Worm (Caenorhabditis elegans): Measurements from ENCODE around the gene knl-3.
A peak's percentile ranks its signal among the peaks of the same experiment; 100 is the strongest.

knl-3 gene

DNA sequence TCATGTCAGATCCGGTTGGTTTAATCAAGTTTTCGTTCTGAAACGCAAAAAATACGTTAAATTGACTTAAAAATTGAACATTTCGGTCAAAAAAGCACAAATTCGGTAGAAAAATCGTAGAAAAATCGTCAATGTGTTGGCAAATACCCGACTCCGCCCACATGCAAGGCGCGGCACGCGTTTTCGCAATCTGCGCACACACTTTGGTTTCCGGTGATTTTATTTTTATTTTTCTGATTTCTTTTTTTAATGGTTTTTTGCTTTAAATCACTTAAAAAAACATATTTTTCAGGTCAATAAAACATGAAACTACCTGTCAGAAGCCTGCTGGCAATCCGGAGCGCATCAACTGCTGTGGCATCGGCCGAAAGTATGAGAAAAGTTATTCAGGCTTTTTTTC, 47.7 kb upstream of the knl-3 start, which contains the start of the genes gly-7 and mrpl-39:
Gene gly-7, minus strand, starts transcription at position 37 of the 400 bp plus-strand sequence.
Gene mrpl-39, plus strand, starts transcription at position 293 of the 400 bp plus-strand sequence.
- TF ChIP-seq nhr-23 (tag; optimal IDR thresholded peaks at IDR 0.05), result no peak
- peak; percentile 45 for TF ChIP-seq nfya-1 (tag; optimal IDR thresholded peaks at IDR 0.05; ENCODE audit: insufficient read depth)
- TF ChIP-seq pha-4 (tag; optimal IDR thresholded peaks at IDR 0.05), result peak; percentile 44
- no peak for TF ChIP-seq jun-1 (tag; optimal IDR thresholded peaks at IDR 0.05)
- peak; percentile 3 for TF ChIP-seq fkh-10 (GFP tag; optimal IDR thresholded peaks at IDR 0.05)
- no peak for TF ChIP-seq nhr-76 (tag; optimal IDR thresholded peaks at IDR 0.05)
- no peak for TF ChIP-seq nhr-77 (tag; optimal IDR thresholded peaks at IDR 0.05)
- TF ChIP-seq eor-1 (tag; optimal IDR thresholded peaks at IDR 0.05), result no peak
- peak; percentile 14 for TF ChIP-seq elt-2 (tag; optimal IDR thresholded peaks at IDR 0.05)

DNA sequence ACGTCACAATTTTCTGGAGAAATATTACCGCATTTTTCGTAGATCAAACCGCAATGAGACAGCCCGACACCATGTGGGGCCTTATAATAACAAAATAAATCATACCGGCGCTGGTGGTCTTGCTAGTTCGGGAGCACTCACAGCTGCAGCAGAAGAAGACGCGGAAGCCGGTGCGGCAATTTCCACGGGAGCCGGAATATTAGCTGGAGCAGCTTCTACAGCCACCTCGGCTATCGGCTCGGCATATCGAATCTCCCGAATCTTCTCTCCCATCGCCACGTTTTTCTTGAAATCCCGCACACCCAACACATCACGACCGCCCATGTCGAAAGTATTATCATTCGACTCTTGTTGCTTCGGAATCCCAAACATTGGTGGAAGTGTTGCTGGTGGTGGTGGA, 44.5 kb upstream of the knl-3 start:
- TF ChIP-seq unc-39 (tag; optimal IDR thresholded peaks at IDR 0.05) (no peak), nhr-23 (tag; optimal IDR thresholded peaks at IDR 0.05) (no peak), aly-2 (tag; optimal IDR thresholded peaks at IDR 0.05) (no peak), snpc-4 (tag; optimal IDR thresholded peaks at IDR 0.05) (no peak), ceh-28 (tag; optimal IDR thresholded peaks at IDR 0.05) (no peak), nhr-76 (tag; optimal IDR thresholded peaks at IDR 0.05) (no peak), ama-1 (optimal IDR thresholded peaks at IDR 0.05) (no peak), lin-39 (tag; optimal IDR thresholded peaks at IDR 0.05) (no peak)

- TF ChIP-seq nhr-25 (tag; optimal IDR thresholded peaks at IDR 0.05) (peak; percentile 48), fkh-2 (tag; optimal IDR thresholded peaks at IDR 0.05) (no peak)
Measured at ce11 chrV:1829973-1830372, 39.0 kb upstream of the knl-3 start, which contains the start of gene Y32G9B.1. Y32G9B.1 (minus strand) TSS chrV:1830073.

- TF ChIP-seq lin-39 (tag; optimal IDR thresholded peaks at IDR 0.05) (no peak), snpc-4 (tag; optimal IDR thresholded peaks at IDR 0.05) (no peak), ztf-11 (tag; optimal IDR thresholded peaks at IDR 0.05) (no peak), nhr-67 (tag; optimal IDR thresholded peaks at IDR 0.05) (no peak), hmg-11 (tag; optimal IDR thresholded peaks at IDR 0.05) (no peak), sea-2 (GFP tag; optimal IDR thresholded peaks at IDR 0.05) (no peak), ceh-28 (tag; optimal IDR thresholded peaks at IDR 0.05) (no peak), elt-1 (tag; optimal IDR thresholded peaks at IDR 0.05) (no peak), ama-1 (optimal IDR thresholded peaks at IDR 0.05) (no peak)
Measured at ce11 chrV:1841744-1842143, 27.3 kb upstream of the knl-3 start, which contains the start of gene T10B5.8. T10B5.8 (plus strand) TSS chrV:1842044.

DNA sequence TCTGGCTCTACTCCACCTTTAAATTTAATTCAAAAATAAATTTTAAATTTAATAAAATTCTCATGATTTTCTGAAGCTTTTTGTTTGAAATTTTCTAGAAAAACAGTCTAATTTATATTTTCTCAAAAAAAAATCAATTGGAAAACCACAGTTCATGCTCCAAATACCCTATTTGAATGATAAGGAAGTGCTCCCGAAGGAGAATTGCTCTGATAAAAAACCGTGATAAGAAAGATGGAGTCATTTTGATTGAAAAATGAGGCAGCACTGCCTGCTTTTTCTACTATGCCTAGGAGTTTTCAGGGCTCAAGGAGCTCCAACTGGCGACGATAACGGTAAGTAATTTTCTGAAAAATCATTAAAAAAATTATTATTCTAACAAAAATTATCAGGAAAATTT, 23.0 kb upstream of the knl-3 start, which contains the start of gene T10B5.7:
Gene T10B5.7, plus strand, starts transcription at position 225 of the 400 bp plus-strand sequence.
- TF ChIP-seq nhr-12 (tag; optimal IDR thresholded peaks at IDR 0.05) (no peak), ztf-11 (tag; optimal IDR thresholded peaks at IDR 0.05) (no peak), eor-1 (tag; optimal IDR thresholded peaks at IDR 0.05) (no peak), unc-62 (GFP tag; optimal IDR thresholded peaks at IDR 0.05) (no peak), nhr-25 (tag; optimal IDR thresholded peaks at IDR 0.05) (no peak), sea-2 (GFP tag; optimal IDR thresholded peaks at IDR 0.05) (no peak), zag-1 (tag; optimal IDR thresholded peaks at IDR 0.05) (no peak), elt-2 (tag; optimal IDR thresholded peaks at IDR 0.05) (peak; percentile 78), ztf-4 (tag; optimal IDR thresholded peaks at IDR 0.05) (no peak), nhr-43 (tag; optimal IDR thresholded peaks at IDR 0.05; ENCODE audit: poor library complexity, severe bottlenecking) (no peak), jun-1 (tag; optimal IDR thresholded peaks at IDR 0.05) (no peak), pqm-1 (tag; optimal IDR thresholded peaks at IDR 0.05) (peak; percentile 46), fkh-2 (tag; optimal IDR thresholded peaks at IDR 0.05) (no peak), ama-1 (optimal IDR thresholded peaks at IDR 0.05) (no peak), fkh-10 (GFP tag; optimal IDR thresholded peaks at IDR 0.05) (no peak), egl-5 (tag; optimal IDR thresholded peaks at IDR 0.05) (no peak)

- TF ChIP-seq tbx-2 (tag; optimal IDR thresholded peaks at IDR 0.05), result no peak
- no peak for TF ChIP-seq nhr-25 (tag; optimal IDR thresholded peaks at IDR 0.05)
- no peak for TF ChIP-seq egl-27 (tag; optimal IDR thresholded peaks at IDR 0.05)
- no peak for TF ChIP-seq jun-1 (tag; optimal IDR thresholded peaks at IDR 0.05)
- no peak for TF ChIP-seq ceh-16 (tag; optimal IDR thresholded peaks at IDR 0.05)
- TF ChIP-seq nhr-11 (tag; optimal IDR thresholded peaks at IDR 0.05), result no peak
- TF ChIP-seq lsy-12 (tag; optimal IDR thresholded peaks at IDR 0.05), result no peak
- TF ChIP-seq nhr-76 (tag; optimal IDR thresholded peaks at IDR 0.05), result no peak
Measured at ce11 chrV:1848590-1848989, 20.4 kb upstream of the knl-3 start.

All from whole organism, L3 larva.